Worm (Caenorhabditis elegans) whole organism, midembryonic: ENCODE measurements around the gene Y54G2A.11.

ENCODE experiments used
- ztf-23 ChIP-seq: fragments of 200-800 bp; sonication (Bioruptor generic); IDR thresholded peaks from 2 replicates; pipeline ENCODE4 v1.3.6; 2022; ENCODE audit warnings: missing genetic modification reagents, missing genetic modification characterization, missing compliant biosample characterization
- ztf-29 ChIP-seq: fragments of 200-800 bp; sonication (Bioruptor generic); IDR thresholded peaks from 2 replicates; pipeline ENCODE4 v1.3.6; 2022; ENCODE audit warnings: missing genetic modification reagents, missing genetic modification characterization, missing compliant biosample characterization

DNA sequence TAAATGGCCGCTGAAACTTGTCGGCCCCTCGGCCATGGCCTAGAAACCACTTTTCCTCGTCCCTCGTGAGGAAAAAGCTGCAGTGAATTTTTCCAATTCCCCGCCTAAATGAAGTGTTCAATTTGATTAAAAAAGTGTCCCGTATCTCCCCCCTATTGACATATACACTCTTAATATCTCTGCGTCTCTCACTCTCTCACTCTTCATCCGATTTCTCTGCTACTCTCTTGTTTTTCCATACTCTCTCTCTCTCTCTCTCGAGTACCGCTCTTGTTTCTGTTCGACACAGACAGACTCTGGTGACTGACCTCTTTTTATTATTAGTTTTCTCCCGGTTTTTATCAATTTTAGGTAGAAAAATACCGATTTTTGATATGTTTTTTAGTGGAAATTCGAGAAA is 13.5 kb upstream of the Y54G2A.11 start:
- TF ChIP-seq ztf-23 (GFP tag; lab: Robert Waterston, UW) (no peak), ztf-29 (GFP tag; lab: Robert Waterston, UW) (no peak)
